Fruit fly (Drosophila melanogaster): ENCODE measurements around the gene CG1387.

DNA sequence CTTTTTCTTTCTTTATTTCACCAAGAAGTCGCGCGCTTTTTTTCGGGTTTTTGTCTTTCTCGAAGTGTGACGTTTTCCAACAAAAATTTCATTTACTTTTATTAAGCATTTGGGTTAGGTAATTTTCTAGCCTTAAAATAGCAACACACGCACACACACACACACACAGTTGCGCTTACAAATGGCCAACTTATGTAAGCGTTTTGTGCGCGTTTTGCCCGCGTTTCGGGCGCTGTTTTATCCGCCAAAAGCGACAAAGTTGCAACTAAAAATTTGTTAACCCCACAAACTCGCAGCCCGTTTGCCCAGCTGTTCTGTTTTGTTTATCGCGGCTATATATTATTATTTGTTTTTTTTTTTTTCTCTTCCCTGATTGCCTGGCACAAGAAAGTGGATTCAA lies 19.3 kb upstream of the CG1387 start:
- no peak for TF ChIP-seq vri (GFP tag; optimal IDR thresholded peaks at IDR 0.05)
- TF ChIP-seq eg (GFP tag; IDR thresholded peaks at IDR 0.05) = no peak
- TF ChIP-seq CG6854 (GFP tag; optimal IDR thresholded peaks at IDR 0.05) = no peak
- TF ChIP-seq CG31627 (GFP tag; optimal IDR thresholded peaks at IDR 0.05) = no peak
- TF ChIP-seq Met (GFP tag; optimal IDR thresholded peaks at IDR 0.05) = no peak
- TF ChIP-seq svp (GFP tag) = no peak
- no peak for TF ChIP-seq fkh (GFP tag; optimal IDR thresholded peaks at IDR 0.05)
- TF ChIP-seq Hr39 (GFP tag; optimal IDR thresholded peaks at IDR 0.05) = no peak
- TF ChIP-seq CG34406 (GFP tag; optimal IDR thresholded peaks at IDR 0.05) = no peak
- TF ChIP-seq esn (GFP tag; optimal IDR thresholded peaks at IDR 0.05) = no peak
- TF ChIP-seq CG6808 (GFP tag; optimal IDR thresholded peaks at IDR 0.05) = no peak
- TF ChIP-seq CG10631 (GFP tag; optimal IDR thresholded peaks at IDR 0.05) = no peak
- TF ChIP-seq acj6 (GFP tag; optimal IDR thresholded peaks at IDR 0.05) = no peak

Measured in whole organism, prepupa.